Worm (Caenorhabditis elegans) whole organism, L2 larva: ENCODE measurements around the gene such-1.

Source experiments
- aly-2 ChIP-seq: fragments of 150-350 bp; optimal IDR thresholded peaks from 2 replicates; lab custom pipeline; 2014; ENCODE audit warnings: missing biosample characterization, missing genetic modification characterization
- ama-1 ChIP-seq: fragments of 150-350 bp; optimal IDR thresholded peaks from 2 replicates; lab custom pipeline; 2018; ENCODE audit warnings: inconsistent platforms
- egl-27 ChIP-seq: sonication (generic microtip); optimal IDR thresholded peaks from 3 replicates; lab custom pipeline; 2017; ENCODE audit warnings: missing biosample characterization, missing genetic modification reagents, missing genetic modification characterization
- fos-1 ChIP-seq: fragments of 150-350 bp; optimal IDR thresholded peaks from 2 replicates; lab custom pipeline; 2014; ENCODE audit warnings: missing biosample characterization, missing genetic modification characterization
- lin-39 ChIP-seq: fragments of 150-350 bp; optimal IDR thresholded peaks from 2 replicates; lab custom pipeline; 2014; ENCODE audit warnings: missing biosample characterization, missing genetic modification reagents, missing genetic modification characterization
- nhr-11 ChIP-seq: fragments of 150-350 bp; optimal IDR thresholded peaks from 2 replicates; lab custom pipeline; 2014; ENCODE audit warnings: missing biosample characterization, missing genetic modification characterization
- nhr-77 ChIP-seq: fragments of 150-350 bp; optimal IDR thresholded peaks from 2 replicates; lab custom pipeline; 2014; ENCODE audit warnings: missing biosample characterization, missing genetic modification characterization
- unc-39 ChIP-seq: fragments of 150-350 bp; optimal IDR thresholded peaks from 2 replicates; lab custom pipeline; 2014; ENCODE audit warnings: missing biosample characterization, missing genetic modification characterization

ce11 chrIII:11561597-11561996, 38.0 kb upstream of the such-1 start:
- TF ChIP-seq lin-39 (no peak), nhr-11 (tag; lab: Kevin White, UChicago) (no peak), unc-39 (tag; lab: Kevin White, UChicago) (no peak), egl-27 (tag; lab: Kevin White, UChicago) (no peak), nhr-77 (tag; lab: Kevin White, UChicago) (no peak), fos-1 (tag; lab: Kevin White, UChicago) (no peak), ama-1 (lab: Kevin White, UChicago) (no peak), aly-2 (no peak)
